Fruit fly (Drosophila melanogaster) whole organism, embryonic: ENCODE measurements around the gene lectin-37Db.

Source experiments
- Adf1 ChIP-seq: fragments of 200-800 bp; sonication (Bioruptor generic); IDR thresholded peaks from 2 replicates; pipeline ENCODE4 v1.3.6; 2022; ENCODE audit warnings: missing biosample characterization, missing genetic modification characterization
- Bgb ChIP-seq: fragments of 200-800 bp; sonication (Bioruptor generic); IDR thresholded peaks from 2 replicates; pipeline ENCODE4 v1.3.6; 2022; ENCODE audit warnings: missing biosample characterization, missing genetic modification characterization; ENCODE audit not compliant: partially characterized antibody
- CG10366 ChIP-seq: fragments of 200-800 bp; sonication (Bioruptor generic); IDR thresholded peaks from 2 replicates; pipeline ENCODE4 v1.3.6; 2022; ENCODE audit warnings: missing biosample characterization, missing genetic modification characterization
- CG11085 ChIP-seq: fragments of 200-800 bp; sonication (Bioruptor generic); IDR thresholded peaks from 2 replicates; pipeline ENCODE4 v1.3.6; 2022; ENCODE audit warnings: missing biosample characterization, missing genetic modification characterization
- CG12071 ChIP-seq: fragments of 200-800 bp; sonication (Bioruptor generic); optimal IDR thresholded peaks from 3 replicates; lab custom pipeline; 2018; ENCODE audit warnings: missing biosample characterization, mild to moderate bottlenecking, missing genetic modification characterization
- CG13287 ChIP-seq: fragments of 200-800 bp; sonication (Bioruptor generic); IDR thresholded peaks from 2 replicates; pipeline ENCODE4 v1.3.6; 2022; ENCODE audit warnings: missing biosample characterization, missing genetic modification characterization; ENCODE audit not compliant: partially characterized antibody
- CG1529 ChIP-seq: fragments of 200-800 bp; sonication (Bioruptor generic); optimal IDR thresholded peaks from 3 replicates; lab custom pipeline; 2018; ENCODE audit warnings: missing biosample characterization, missing genetic modification characterization
- CG16815 ChIP-seq: fragments of 200-800 bp; sonication (Bioruptor generic); optimal IDR thresholded peaks from 3 replicates; lab custom pipeline; 2017; ENCODE audit warnings: missing biosample characterization, mild to moderate bottlenecking, missing genetic modification characterization
- CG17912 ChIP-seq: fragments of 200-800 bp; sonication (Bioruptor generic); optimal IDR thresholded peaks from 2 replicates; lab custom pipeline; 2018; ENCODE audit warnings: missing biosample characterization, mild to moderate bottlenecking, missing genetic modification characterization
- CG1792 ChIP-seq: fragments of 200-800 bp; sonication (Bioruptor generic); optimal IDR thresholded peaks from 2 replicates; lab custom pipeline; 2016; ENCODE audit warnings: missing biosample characterization, missing genetic modification characterization
- CG18619 ChIP-seq: fragments of 200-800 bp; sonication (Bioruptor generic); optimal IDR thresholded peaks from 3 replicates; lab custom pipeline; 2017; ENCODE audit warnings: missing biosample characterization, mild to moderate bottlenecking, missing genetic modification characterization
- CG2875 ChIP-seq: fragments of 200-800 bp; sonication (Bioruptor generic); optimal IDR thresholded peaks from 2 replicates; lab custom pipeline; 2017; ENCODE audit warnings: missing biosample characterization, mild to moderate bottlenecking, missing genetic modification characterization, missing genetic modification reagents
- CG2889 ChIP-seq: fragments of 200-800 bp; sonication (Bioruptor generic); IDR thresholded peaks from 3 replicates; pipeline ENCODE4 v1.3.6; 2022; ENCODE audit warnings: missing biosample characterization, missing genetic modification characterization
- CG33213 ChIP-seq: fragments of 200-800 bp; sonication (Bioruptor generic); optimal IDR thresholded peaks from 3 replicates; lab custom pipeline; 2016; ENCODE audit warnings: missing biosample characterization, missing genetic modification characterization
- CG4424 ChIP-seq: fragments of 200-800 bp; sonication (Bioruptor generic); optimal IDR thresholded peaks from 3 replicates; lab custom pipeline; 2016; ENCODE audit warnings: missing biosample characterization, missing genetic modification characterization
- CG5953 ChIP-seq: fragments of 200-800 bp; sonication (Bioruptor generic); IDR thresholded peaks from 2 replicates; pipeline ENCODE4 v1.3.6; 2022; ENCODE audit warnings: missing biosample characterization, missing genetic modification characterization
- CG7928 ChIP-seq: fragments of 200-800 bp; sonication (Bioruptor generic); optimal IDR thresholded peaks from 2 replicates; lab custom pipeline; 2017; ENCODE audit warnings: missing biosample characterization, mild to moderate bottlenecking, missing genetic modification characterization
- CG8924 ChIP-seq: fragments of 200-800 bp; optimal IDR thresholded peaks from 3 replicates; lab custom pipeline; 2019; ENCODE audit warnings: missing biosample characterization, mild to moderate bottlenecking, missing genetic modification characterization, moderate library complexity
- CG9609 ChIP-seq: fragments of 200-800 bp; sonication (Bioruptor generic); optimal IDR thresholded peaks from 3 replicates; lab custom pipeline; 2016; ENCODE audit warnings: missing biosample characterization, missing genetic modification characterization
- CG9876 ChIP-seq: fragments of 200-800 bp; sonication (Bioruptor generic); optimal IDR thresholded peaks from 2 replicates; lab custom pipeline; 2016; ENCODE audit warnings: missing biosample characterization, missing genetic modification characterization
- D19A ChIP-seq: fragments of 200-800 bp; optimal IDR thresholded peaks from 3 replicates; lab custom pipeline; 2019; ENCODE audit warnings: missing biosample characterization, mild to moderate bottlenecking, missing genetic modification characterization, moderate library complexity
- Deaf1 ChIP-seq: fragments of 200-800 bp; optimal IDR thresholded peaks from 3 replicates; lab custom pipeline; 2019; ENCODE audit warnings: missing biosample characterization, mild to moderate bottlenecking, missing genetic modification characterization, moderate library complexity
- Dip2 ChIP-seq: fragments of 200-800 bp; sonication (Bioruptor generic); IDR thresholded peaks from 2 replicates; pipeline ENCODE4 v1.3.6; 2022; ENCODE audit warnings: missing biosample characterization, missing genetic modification characterization
- Dll ChIP-seq: fragments of 200-800 bp; sonication (Bioruptor generic); IDR thresholded peaks from 4 replicates; pipeline ENCODE4 v1.3.6; 2022; ENCODE audit warnings: missing biosample characterization, missing genetic modification characterization; ENCODE audit not compliant: partially characterized antibody
- Hey ChIP-seq: fragments of 200-800 bp; sonication (Bioruptor generic); optimal IDR thresholded peaks from 3 replicates; lab custom pipeline; 2018; ENCODE audit warnings: missing biosample characterization, mild to moderate bottlenecking, missing genetic modification characterization
- Lpt ChIP-seq: fragments of >200 bp; optimal IDR thresholded peaks from 2 replicates; lab custom pipeline; 2018; ENCODE audit warnings: missing biosample characterization, missing genetic modification characterization
- Max ChIP-seq: fragments of 200-800 bp; sonication (Bioruptor generic); optimal IDR thresholded peaks from 2 replicates; lab custom pipeline; 2016; ENCODE audit warnings: missing biosample characterization, mild to moderate bottlenecking, missing genetic modification characterization
- Opbp ChIP-seq: fragments of 200-800 bp; sonication (Bioruptor generic); IDR thresholded peaks from 3 replicates; pipeline ENCODE4 v1.3.6; 2022; ENCODE audit warnings: missing biosample characterization, missing genetic modification characterization; ENCODE audit not compliant: partially characterized antibody
- Sox102F ChIP-seq: fragments of 200-800 bp; sonication (Bioruptor generic); optimal IDR thresholded peaks from 2 replicates; lab custom pipeline; 2018; ENCODE audit warnings: missing biosample characterization, mild to moderate bottlenecking, missing genetic modification characterization, moderate library complexity
- Trl ChIP-seq, 3 experiments: fragments of >200 bp in 2 of 3; fragments of 200-800 bp in 1 of 3; sonication (Bioruptor generic) in 1 of 3; optimal IDR thresholded peaks; 2 replicates in 1 of 3; 3 replicates in 2 of 3; lab custom pipeline; 2016 to 2017; ENCODE audit warnings: missing biosample characterization in 1 of 3, missing genetic modification characterization in 1 of 3
- YL-1 ChIP-seq: fragments of 200-800 bp; sonication (Bioruptor generic); optimal IDR thresholded peaks from 3 replicates; lab custom pipeline; 2017; ENCODE audit warnings: missing biosample characterization, mild to moderate bottlenecking, missing genetic modification characterization
- amos ChIP-seq: fragments of 200-800 bp; sonication (Bioruptor generic); IDR thresholded peaks from 2 replicates; pipeline ENCODE4 v1.3.6; 2022; ENCODE audit warnings: missing biosample characterization, missing genetic modification characterization; ENCODE audit not compliant: partially characterized antibody
- ato ChIP-seq: fragments of 200-800 bp; sonication (Bioruptor generic); IDR thresholded peaks from 2 replicates; pipeline ENCODE4 v1.3.6; 2022; ENCODE audit warnings: missing biosample characterization, missing genetic modification characterization; ENCODE audit not compliant: partially characterized antibody
- bcd ChIP-seq: fragments of 200-800 bp; sonication (Bioruptor generic); optimal IDR thresholded peaks from 2 replicates; lab custom pipeline; 2017; ENCODE audit warnings: missing biosample characterization, mild to moderate bottlenecking, missing genetic modification characterization
- chinmo ChIP-seq: fragments of 200-800 bp; sonication (Bioruptor generic); IDR thresholded peaks from 4 replicates; pipeline ENCODE4 v1.3.6; 2022; ENCODE audit warnings: missing biosample characterization, missing genetic modification characterization; ENCODE audit not compliant: partially characterized antibody
- chm ChIP-seq: fragments of 200-800 bp; sonication (Bioruptor generic); IDR thresholded peaks from 2 replicates; pipeline ENCODE4 v1.3.6; 2022; ENCODE audit warnings: missing biosample characterization, missing genetic modification characterization
- chn ChIP-seq: fragments of 200-800 bp; sonication (Bioruptor generic); optimal IDR thresholded peaks from 2 replicates; lab custom pipeline; 2016; ENCODE audit warnings: missing biosample characterization, missing genetic modification characterization
- dysf ChIP-seq: fragments of 200-800 bp; sonication (Bioruptor generic); IDR thresholded peaks from 3 replicates; pipeline ENCODE4 v1.3.6; 2022; ENCODE audit warnings: missing biosample characterization, missing genetic modification characterization
- emc ChIP-seq: fragments of 200-800 bp; sonication (Bioruptor generic); optimal IDR thresholded peaks from 2 replicates; lab custom pipeline; 2016; ENCODE audit warnings: missing biosample characterization, missing genetic modification characterization
- exex ChIP-seq: fragments of 200-800 bp; sonication (Bioruptor generic); optimal IDR thresholded peaks from 4 replicates; lab custom pipeline; 2018; ENCODE audit warnings: missing biosample characterization, mild to moderate bottlenecking, missing genetic modification characterization, moderate library complexity
- gem ChIP-seq: fragments of 200-800 bp; sonication (Bioruptor generic); optimal IDR thresholded peaks from 2 replicates; lab custom pipeline; 2019; ENCODE audit warnings: missing biosample characterization, mild to moderate bottlenecking, missing genetic modification characterization, moderate library complexity
- gro ChIP-seq: fragments of 200-800 bp; sonication (Bioruptor generic); optimal IDR thresholded peaks from 2 replicates; lab custom pipeline; 2016; ENCODE audit warnings: missing biosample characterization, missing genetic modification characterization
- hbn ChIP-seq: fragments of 200-800 bp; sonication (Bioruptor generic); IDR thresholded peaks from 2 replicates; pipeline ENCODE4 v1.3.6; 2022; ENCODE audit warnings: missing biosample characterization, missing genetic modification characterization; ENCODE audit not compliant: partially characterized antibody
- mam ChIP-seq: fragments of 200-800 bp; sonication (Bioruptor generic); optimal IDR thresholded peaks from 3 replicates; lab custom pipeline; 2016; ENCODE audit warnings: missing biosample characterization, missing genetic modification characterization
- nmo ChIP-seq: fragments of 200-800 bp; sonication (Bioruptor generic); optimal IDR thresholded peaks from 2 replicates; lab custom pipeline; 2018; ENCODE audit warnings: missing biosample characterization, mild to moderate bottlenecking, missing genetic modification characterization, moderate library complexity
- p53 ChIP-seq: fragments of 200-800 bp; sonication (Bioruptor generic); optimal IDR thresholded peaks from 2 replicates; lab custom pipeline; 2016; ENCODE audit warnings: missing biosample characterization, missing genetic modification characterization
- pb ChIP-seq: fragments of 200-800 bp; sonication (Bioruptor generic); optimal IDR thresholded peaks from 3 replicates; lab custom pipeline; 2016; ENCODE audit warnings: missing biosample characterization, missing genetic modification characterization
- stc ChIP-seq: fragments of 200-800 bp; sonication (Bioruptor generic); IDR thresholded peaks from 2 replicates; pipeline ENCODE4 v1.3.6; 2022; ENCODE audit warnings: missing biosample characterization, missing genetic modification characterization
- zen2 ChIP-seq: fragments of 200-800 bp; sonication (Bioruptor generic); IDR thresholded peaks from 3 replicates; pipeline ENCODE4 v1.3.6; 2022; ENCODE audit warnings: missing biosample characterization, missing genetic modification characterization; ENCODE audit not compliant: partially characterized antibody
- zfh2 ChIP-seq: fragments of 200-800 bp; sonication (Bioruptor generic); optimal IDR thresholded peaks from 2 replicates; lab custom pipeline; 2016; ENCODE audit warnings: missing biosample characterization, missing genetic modification characterization

Gene lectin-37Db

DNA sequence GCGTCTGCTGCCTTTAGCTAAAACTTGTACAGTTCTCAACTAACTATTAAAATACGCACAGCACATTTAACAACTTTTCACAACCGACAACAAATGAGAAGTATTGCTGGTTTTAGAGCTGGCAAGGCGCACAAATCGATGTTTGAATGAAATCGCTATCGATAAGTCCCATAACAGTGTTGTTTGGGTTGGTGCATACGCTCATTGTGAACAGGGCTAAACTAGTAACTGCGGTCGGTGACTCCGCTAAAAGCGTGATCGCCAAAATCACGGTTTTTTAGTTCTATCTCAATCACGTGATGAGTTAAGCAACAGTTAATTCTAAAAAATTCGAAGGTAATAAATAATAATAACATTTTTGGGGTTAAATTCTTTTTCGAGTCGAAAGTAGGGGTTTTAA lies 34.5 kb downstream of the lectin-37Db start, which contains the start of gene Top2 (continued):
- TF ChIP-seq CG16815 (GFP tag; lab: Kevin White, UChicago) (peak; percentile 11), CG1792 (GFP tag; lab: Kevin White, UChicago) (peak; percentile 45), amos (peak; percentile 91), CG9876 (peak; percentile 57), nmo (GFP tag; lab: Kevin White, UChicago) (peak; percentile 70), Bgb (GFP tag; lab: Robert Waterston, UW) (peak; percentile 91), CG2875 (GFP tag; lab: Kevin White, UChicago) (no peak), CG17912 (GFP tag; lab: Kevin White, UChicago) (peak; percentile 16), Dip2 (GFP tag; lab: Robert Waterston, UW) (no peak), CG10366 (no peak), Lpt (GFP tag; lab: Kevin White, UChicago) (no peak), CG12071 (GFP tag; lab: Kevin White, UChicago) (no peak), Dll (peak; percentile 80), hbn (GFP tag; lab: Robert Waterston, UW) (peak; percentile 81), CG2889 (no peak), Opbp (peak; percentile 88), Adf1 (GFP tag; lab: Robert Waterston, UW) (peak; percentile 19; the same call in 1 of the 2 replicates), CG11085 (GFP tag; lab: Robert Waterston, UW) (no peak), CG18619 (no peak), chm (GFP tag; lab: Robert Waterston, UW) (0 out of 2 replicates have a peak, but pooled peaks have one; percentile 55), Deaf1 (tag; lab: Kevin White, UChicago) (no peak), Max (peak; percentile 31), CG9609 (peak; percentile 28), Trl (optimal IDR thresholded peaks at IDR 0.05; lab: Kevin White, UChicago) (no peak), Trl (GFP tag; optimal IDR thresholded peaks at IDR 0.05; lab: Kevin White, UChicago) (peak; percentile 6), CG13287 (GFP tag; lab: Robert Waterston, UW) (peak; percentile 92), D19A (tag; lab: Kevin White, UChicago) (peak; percentile 18), ato (GFP tag; lab: Robert Waterston, UW) (peak; percentile 80), CG7928 (GFP tag; lab: Kevin White, UChicago) (peak; percentile 63), pb (GFP tag; lab: Kevin White, UChicago) (peak; percentile 37), CG33213 (peak; percentile 86), stc (no peak), Hey (tag; lab: Kevin White, UChicago) (no peak), exex (tag; lab: Kevin White, UChicago) (no peak), CG5953 (no peak), CG4424 (GFP tag; lab: Kevin White, UChicago) (peak; percentile 23), zfh2 (GFP tag; lab: Kevin White, UChicago) (peak; percentile 68), chinmo (GFP tag; lab: Robert Waterston, UW) (peak; percentile 72; the same call in 2 of the 4 replicates), dysf (GFP tag; lab: Robert Waterston, UW) (no peak), gem (peak; percentile 51), YL-1 (GFP tag; lab: Kevin White, UChicago) (no peak), zen2 (GFP tag; lab: Robert Waterston, UW) (peak; percentile 79), mam (GFP tag; lab: Kevin White, UChicago) (peak; percentile 25), p53 (GFP tag; lab: Kevin White, UChicago) (peak; percentile 71), gro (peak; percentile 61), emc (GFP tag; lab: Kevin White, UChicago) (no peak), CG1529 (no peak), bcd (peak; percentile 44), CG8924 (tag; lab: Kevin White, UChicago) (peak; percentile 27), Sox102F (GFP tag; lab: Kevin White, UChicago) (no peak), chn (GFP tag; lab: Kevin White, UChicago) (peak; percentile 25)
